Worm (Caenorhabditis elegans) whole organism, L4/young adult: Measurements from ENCODE around the gene pcp-1.

ENCODE experiments used
- dao-5 ChIP-seq: sonication (generic microtip); optimal IDR thresholded peaks from 2 replicates; lab custom pipeline; 2016; ENCODE audit warnings: missing genotype, missing genetic modification characterization, moderate library complexity, missing compliant biosample characterization
- him-1 ChIP-seq: sonication (generic microtip); optimal IDR thresholded peaks from 2 replicates; lab custom pipeline; 2016; ENCODE audit warnings: missing genotype, missing genetic modification reagents, missing genetic modification characterization, missing compliant biosample characterization

- TF ChIP-seq dao-5 (tag; lab: Kevin White, UChicago) (no peak), him-1 (tag; lab: Kevin White, UChicago) (no peak)
These were observed 47.2 kb upstream of the pcp-1 start for ce11 chrIII:7711495-7711894.
